Worm (Caenorhabditis elegans) whole organism, mixed stage, embryonic: ENCODE data around the gene gst-19.
"Not testable (repeated sequence)": the region's sequence is repeated elsewhere in the genome, so short reads cannot be mapped to it uniquely, and the experiment has no call there.

ENCODE experiments used
- M03D4.4 ChIP-seq: sonication (generic microtip); optimal IDR thresholded peaks from 2 replicates; lab custom pipeline; 2017; ENCODE audit warnings: mild to moderate bottlenecking, missing genetic modification characterization, missing compliant biosample characterization
- bed-3 ChIP-seq: fragments of 200-800 bp; sonication (Bioruptor generic); optimal IDR thresholded peaks from 3 replicates; lab custom pipeline; 2018; ENCODE audit warnings: mild to moderate bottlenecking, missing genetic modification characterization, moderate library complexity, missing compliant biosample characterization
- ceh-39 ChIP-seq: fragments of 150-350 bp; optimal IDR thresholded peaks from 2 replicates; lab custom pipeline; 2014; ENCODE audit warnings: missing biosample characterization, missing genetic modification characterization
- ceh-43 ChIP-seq: fragments of 200-800 bp; sonication (Bioruptor generic); optimal IDR thresholded peaks from 2 replicates; lab custom pipeline; 2018; ENCODE audit warnings: mild to moderate bottlenecking, missing genetic modification characterization, moderate library complexity, missing compliant biosample characterization
- ceh-83 ChIP-seq: fragments of 200-800 bp; sonication (Bioruptor generic); optimal IDR thresholded peaks from 2 replicates; lab custom pipeline; 2018; ENCODE audit warnings: mild to moderate bottlenecking, missing genetic modification characterization, missing compliant biosample characterization
- ces-1 ChIP-seq: fragments of 150-350 bp; optimal IDR thresholded peaks from 2 replicates; lab custom pipeline; 2014; ENCODE audit warnings: missing biosample characterization, missing genetic modification reagents, missing genetic modification characterization
- drap-1 ChIP-seq: fragments of 200-800 bp; sonication (Bioruptor generic); optimal IDR thresholded peaks from 3 replicates; lab custom pipeline; 2018; ENCODE audit warnings: mild to moderate bottlenecking, missing genetic modification characterization, missing compliant biosample characterization
- elt-3 ChIP-seq: fragments of 150-350 bp; optimal IDR thresholded peaks from 2 replicates; lab custom pipeline; 2014; ENCODE audit warnings: missing biosample characterization, missing genetic modification characterization
- flh-1 ChIP-seq: fragments of 200-800 bp; sonication (Bioruptor generic); optimal IDR thresholded peaks from 2 replicates; lab custom pipeline; 2018; ENCODE audit warnings: mild to moderate bottlenecking, missing genetic modification characterization, moderate library complexity, missing compliant biosample characterization
- ham-2 ChIP-seq: fragments of 200-800 bp; sonication (Bioruptor generic); optimal IDR thresholded peaks from 2 replicates; lab custom pipeline; 2018; ENCODE audit warnings: mild to moderate bottlenecking, missing genetic modification characterization, missing compliant biosample characterization
- hlh-1 ChIP-seq: fragments of 150-350 bp; optimal IDR thresholded peaks from 2 replicates; lab custom pipeline; 2014; ENCODE audit warnings: missing biosample characterization, missing genetic modification reagents, missing genetic modification characterization
- lsy-2 ChIP-seq: fragments of 150-350 bp; optimal IDR thresholded peaks from 2 replicates; lab custom pipeline; 2014; ENCODE audit warnings: missing biosample characterization, missing genetic modification characterization
- mab-5 ChIP-seq: fragments of 150-350 bp; optimal IDR thresholded peaks from 2 replicates; lab custom pipeline; 2014; ENCODE audit warnings: missing biosample characterization, missing genetic modification characterization
- mep-1 ChIP-seq: fragments of 150-350 bp; optimal IDR thresholded peaks from 2 replicates; lab custom pipeline; 2017; ENCODE audit warnings: missing biosample characterization, missing genetic modification reagents, missing genetic modification characterization, inconsistent platforms
- nhr-12 ChIP-seq: fragments of 150-350 bp; optimal IDR thresholded peaks from 2 replicates; lab custom pipeline; 2014; ENCODE audit warnings: missing biosample characterization, missing genetic modification characterization
- nhr-2 ChIP-seq: fragments of 150-350 bp; optimal IDR thresholded peaks from 2 replicates; lab custom pipeline; 2014; ENCODE audit warnings: missing biosample characterization, missing genetic modification characterization
- nhr-237 ChIP-seq: fragments of 150-350 bp; optimal IDR thresholded peaks from 2 replicates; lab custom pipeline; 2014; ENCODE audit warnings: missing biosample characterization, missing genetic modification characterization
- nhr-28 ChIP-seq: fragments of 150-350 bp; optimal IDR thresholded peaks from 2 replicates; lab custom pipeline; 2014; ENCODE audit warnings: missing biosample characterization, missing genetic modification characterization
- pha-4 ChIP-seq: fragments of 150-350 bp; optimal IDR thresholded peaks from 2 replicates; lab custom pipeline; 2018; ENCODE audit warnings: missing biosample characterization, missing genetic modification reagents, missing genetic modification characterization
- sem-2 ChIP-seq: fragments of 200-800 bp; sonication (Bioruptor generic); optimal IDR thresholded peaks from 2 replicates; lab custom pipeline; 2018; ENCODE audit warnings: mild to moderate bottlenecking, missing genetic modification characterization, missing compliant biosample characterization
- snpc-4 ChIP-seq: fragments of 150-350 bp; optimal IDR thresholded peaks from 2 replicates; lab custom pipeline; 2014; ENCODE audit warnings: missing biosample characterization, missing genetic modification characterization
- sptf-1 ChIP-seq: sonication (generic microtip); optimal IDR thresholded peaks from 2 replicates; lab custom pipeline; 2017; ENCODE audit warnings: mild to moderate bottlenecking, missing genetic modification characterization, moderate library complexity, missing compliant biosample characterization
- unc-120 ChIP-seq: sonication (generic microtip); optimal IDR thresholded peaks from 2 replicates; lab custom pipeline; 2017; ENCODE audit warnings: missing genetic modification characterization, missing compliant biosample characterization; ENCODE audit not compliant: poor library complexity, severe bottlenecking
- unc-62 ChIP-seq: fragments of 150-350 bp; optimal IDR thresholded peaks from 2 replicates; lab custom pipeline; 2014; ENCODE audit warnings: missing biosample characterization, missing genetic modification reagents, missing genetic modification characterization
- zip-8 ChIP-seq: fragments of 150-350 bp; optimal IDR thresholded peaks from 2 replicates; lab custom pipeline; 2014; ENCODE audit warnings: missing biosample characterization, missing genetic modification characterization

gst-19 gene

ce11 chrII:13668844-13669441 is 42.0 kb upstream of the gst-19 start, which contains the start of gene C31C9.7:
TSS of gene C31C9.7 (plus strand) at chrII:13669104.
- no peak for TF ChIP-seq flh-1
- TF ChIP-seq, all 35 proteins: peak for 0

DNA sequence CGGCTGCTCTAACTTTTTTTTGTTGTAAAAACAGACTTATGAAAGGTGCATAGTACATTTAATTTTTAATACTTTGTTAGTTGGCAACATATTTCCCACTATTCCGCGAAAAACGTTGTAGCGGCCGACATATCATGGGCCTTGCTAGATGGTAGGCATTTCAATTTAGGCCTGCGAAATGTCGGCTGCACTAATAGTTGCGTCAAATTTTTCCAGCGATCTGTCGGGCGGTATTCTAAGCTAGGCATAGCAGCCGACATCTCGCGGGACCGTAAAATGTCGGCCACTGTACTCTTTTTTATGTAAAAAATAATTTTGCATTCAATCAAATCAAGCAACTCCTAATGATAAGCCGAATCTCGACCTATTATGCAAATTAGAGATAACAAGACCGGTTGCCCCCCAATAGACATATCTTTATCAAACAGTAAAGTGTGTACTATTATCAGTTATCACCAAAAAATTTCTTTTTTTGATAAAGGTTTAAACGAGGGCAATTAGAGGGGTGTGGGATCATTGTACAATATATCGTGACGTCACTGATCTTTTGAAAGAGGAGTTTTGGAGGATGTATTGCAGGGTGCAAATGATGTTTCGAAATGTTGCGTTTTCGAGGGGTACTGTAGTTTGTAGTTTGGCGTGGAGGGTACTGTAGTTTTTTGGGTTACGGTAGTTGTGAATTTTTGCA is 38.2 kb upstream of the gst-19 start:
- no peak for TF ChIP-seq mab-5
- TF ChIP-seq elt-3, result peak; percentile 47
- TF ChIP-seq ceh-43 (GFP tag; lab: Kevin White, UChicago), result no peak

DNA sequence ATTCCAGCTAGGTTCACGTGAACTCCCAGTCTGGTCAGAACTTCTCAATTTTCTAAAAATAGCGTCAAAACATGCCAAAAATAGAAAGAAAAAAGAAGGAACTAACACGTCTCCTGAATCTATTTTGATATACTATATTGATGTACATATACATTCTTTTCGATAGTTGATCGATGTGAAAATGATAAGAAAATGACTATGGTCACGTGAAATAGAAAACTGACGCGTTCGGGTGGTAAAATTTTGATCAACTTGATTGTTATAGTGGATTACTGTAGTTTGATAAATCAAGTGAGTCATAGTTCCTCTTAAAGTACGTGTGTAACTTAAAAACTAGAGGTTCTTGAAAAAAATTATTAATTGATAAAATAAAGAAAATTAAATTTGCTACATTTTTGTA is 37.5 kb upstream of the gst-19 start:
- TF ChIP-seq lsy-2 (no peak), ceh-43 (GFP tag; lab: Kevin White, UChicago) (no peak), nhr-237 (no peak), snpc-4 (tag; lab: Kevin White, UChicago) (no peak), sptf-1 (tag; lab: Kevin White, UChicago) (no peak), pha-4 (tag; lab: Kevin White, UChicago) (no peak), unc-62 (GFP tag; lab: Kevin White, UChicago) (no peak), sem-2 (GFP tag; lab: Kevin White, UChicago) (no peak), drap-1 (no peak), bed-3 (no peak), nhr-2 (tag; lab: Kevin White, UChicago) (no peak), ceh-39 (tag; lab: Kevin White, UChicago) (no peak), ces-1 (no peak), unc-120 (tag; lab: Kevin White, UChicago) (no peak), hlh-1 (tag; lab: Kevin White, UChicago) (no peak), zip-8 (tag; lab: Kevin White, UChicago) (no peak), M03D4.4 (tag; lab: Kevin White, UChicago) (no peak), ceh-83 (GFP tag; lab: Kevin White, UChicago) (no peak), nhr-28 (tag; lab: Kevin White, UChicago) (no peak)

DNA sequence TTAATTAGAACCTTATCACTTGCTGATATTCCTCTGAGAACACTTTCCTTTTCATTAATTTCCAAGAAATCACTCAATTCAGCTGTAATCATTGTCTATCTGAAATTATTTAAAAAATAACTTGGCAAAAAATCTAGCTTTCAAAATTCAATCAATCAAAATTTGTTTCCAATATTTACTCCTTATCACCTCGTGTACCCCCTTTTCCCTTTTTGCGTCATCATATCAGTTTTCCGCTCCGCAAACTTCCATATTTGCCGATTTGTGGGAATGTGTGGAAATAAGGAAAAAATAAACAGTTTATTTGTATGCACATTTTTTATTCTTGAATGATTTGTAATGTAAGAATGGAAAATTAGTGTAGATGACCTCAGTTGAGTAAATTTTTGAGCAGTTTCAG is 35.0 kb upstream of the gst-19 start, which contains the start of gene C31C9.6:
Gene C31C9.6 (minus strand): TSS at position 101 of the 400 bp plus-strand sequence.
- TF ChIP-seq nhr-28 (tag; lab: Kevin White, UChicago); ham-2; drap-1: not testable (repeated sequence)
- TF ChIP-seq, all 35 proteins: peak for 0; not testable (repeated sequence) for 35

DNA sequence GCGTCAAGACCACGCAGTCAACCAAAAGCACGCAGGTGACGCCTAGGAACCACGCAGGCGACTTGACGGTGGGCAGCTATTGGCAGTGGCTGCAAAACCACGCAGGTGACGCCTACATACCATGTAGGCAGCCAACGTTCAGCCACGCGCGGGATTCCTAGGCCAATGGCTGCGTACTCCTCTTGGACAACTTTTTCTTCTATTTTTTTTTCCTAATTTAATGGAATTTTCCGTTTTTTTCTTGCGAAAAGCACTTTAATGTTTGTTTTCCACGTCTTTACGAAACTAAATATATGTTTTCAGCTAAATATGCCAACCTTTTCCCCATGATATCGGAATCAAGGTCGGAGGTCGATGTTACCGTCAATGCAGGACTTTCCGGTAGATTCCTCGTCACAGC is 27.8 kb upstream of the gst-19 start, which contains the start of gene C31C9.9:
Gene C31C9.9 (plus strand): TSS at position 301 of the 400 bp plus-strand sequence.
- TF ChIP-seq ham-2; unc-120 (tag; lab: Kevin White, UChicago); nhr-12 (tag; lab: Kevin White, UChicago): not testable (repeated sequence)

ce11 chrII:13648230-13648629 is 21.3 kb upstream of the gst-19 start, which contains the start of gene fbxa-169:
TSS of gene fbxa-169 (plus strand) at chrII:13648530.
- TF ChIP-seq elt-3, result no peak
- no peak for TF ChIP-seq drap-1
- TF ChIP-seq sptf-1 (tag; lab: Kevin White, UChicago), result no peak
- TF ChIP-seq sem-2 (GFP tag; lab: Kevin White, UChicago), result no peak

- TF ChIP-seq mep-1 (tag; lab: Kevin White, UChicago) (peak; percentile 21), M03D4.4 (tag; lab: Kevin White, UChicago) (no peak)
Measured at ce11 chrII:13641311-13641710, 14.4 kb upstream of the gst-19 start, which contains the start of gene fbxa-167. TSS of gene fbxa-167 (plus strand) at chrII:13641489.
